Fruit fly (Drosophila melanogaster) whole organism, adult: ENCODE measurements around the gene Dnah3.

ENCODE experiments used
- CG11617 ChIP-seq: fragments of 200-800 bp; sonication (Bioruptor generic); optimal IDR thresholded peaks from 2 replicates; lab custom pipeline; 2017; ENCODE audit warnings: mild to moderate bottlenecking, missing biosample characterization, missing genetic modification reagents, missing genetic modification characterization
- CG14711 ChIP-seq: fragments of 200-800 bp; sonication (Bioruptor generic); optimal IDR thresholded peaks from 2 replicates; lab custom pipeline; 2018; ENCODE audit warnings: missing biosample characterization, mild to moderate bottlenecking, missing genetic modification characterization, moderate library complexity
- CG5204 ChIP-seq: fragments of 200-800 bp; sonication (Bioruptor generic); optimal IDR thresholded peaks from 2 replicates; lab custom pipeline; 2016; ENCODE audit warnings: missing biosample characterization, missing genetic modification characterization
- CG7045 ChIP-seq: fragments of 200-800 bp; sonication (Bioruptor generic); optimal IDR thresholded peaks from 2 replicates; lab custom pipeline; 2017; ENCODE audit warnings: missing biosample characterization, mild to moderate bottlenecking, missing genetic modification characterization
- Clk ChIP-seq: fragments of 200-800 bp; sonication (Bioruptor generic); optimal IDR thresholded peaks from 2 replicates; lab custom pipeline; 2017; ENCODE audit warnings: missing biosample characterization, missing genetic modification characterization
- Hr96 ChIP-seq: fragments of 200-800 bp; sonication (Bioruptor generic); optimal IDR thresholded peaks from 2 replicates; lab custom pipeline; 2016; ENCODE audit warnings: missing biosample characterization, missing genetic modification characterization
- kay ChIP-seq: fragments of 200-800 bp; sonication (Bioruptor generic); peaks from one replicate; lab custom pipeline; 2016; ENCODE audit warnings: missing biosample characterization, missing genetic modification characterization, borderline replicate concordance
- ovo ChIP-seq: fragments of 200-800 bp; sonication (Bioruptor generic); optimal IDR thresholded peaks from 2 replicates; lab custom pipeline; 2016; ENCODE audit warnings: missing biosample characterization, missing genetic modification characterization

- TF ChIP-seq Clk (GFP tag; lab: Kevin White, UChicago) (no peak), kay (GFP tag; lab: Kevin White, UChicago) (no peak), CG11617 (GFP tag; lab: Kevin White, UChicago) (no peak), Hr96 (GFP tag; lab: Kevin White, UChicago) (no peak), CG5204 (no peak), ovo (GFP tag; lab: Kevin White, UChicago) (no peak), CG7045 (no peak), CG14711 (no peak)
Observed at dm6 chr3L:4898647-4899046, 37.6 kb downstream of the Dnah3 start, which contains the start of gene hoka.
